Worm (Caenorhabditis elegans) whole organism, early embryonic: ENCODE measurements around the gene C05C10.3.

Experiments used
- B0310.2 ChIP-seq: sonication (generic microtip); optimal IDR thresholded peaks from 2 replicates; lab custom pipeline; 2016; ENCODE audit warnings: mild to moderate bottlenecking, missing genetic modification characterization, missing compliant biosample characterization
- aly-1 ChIP-seq: sonication (generic microtip); optimal IDR thresholded peaks from 2 replicates; lab custom pipeline; 2016; ENCODE audit warnings: missing genetic modification characterization, missing compliant biosample characterization
- ama-1 ChIP-seq: fragments of 150-350 bp; optimal IDR thresholded peaks from 2 replicates; lab custom pipeline; 2014
- ceh-36 ChIP-seq: sonication (generic microtip); optimal IDR thresholded peaks from 2 replicates; lab custom pipeline; 2016; ENCODE audit warnings: missing genetic modification characterization, inconsistent platforms, missing compliant biosample characterization
- ets-7 ChIP-seq: sonication (generic microtip); optimal IDR thresholded peaks from 2 replicates; lab custom pipeline; 2016; ENCODE audit warnings: missing genotype, missing genetic modification characterization, missing compliant biosample characterization
- flt-1 ChIP-seq: fragments of 200-800 bp; sonication (Bioruptor generic); IDR thresholded peaks from 2 replicates; pipeline ENCODE4 v1.3.6; 2022; ENCODE audit warnings: missing genetic modification characterization, missing compliant biosample characterization
- hmbx-1 ChIP-seq: sonication (generic microtip); optimal IDR thresholded peaks from 2 replicates; lab custom pipeline; 2016; ENCODE audit warnings: mild to moderate bottlenecking, missing genetic modification characterization, missing compliant biosample characterization
- hnd-1 ChIP-seq: sonication (generic microtip); optimal IDR thresholded peaks from 2 replicates; lab custom pipeline; 2016; ENCODE audit warnings: missing genetic modification characterization, missing compliant biosample characterization
- pes-1 ChIP-seq: fragments of 200-800 bp; sonication (Bioruptor generic); IDR thresholded peaks from 2 replicates; pipeline ENCODE4 v1.3.6; 2022; ENCODE audit warnings: missing genetic modification reagents, missing genetic modification characterization, missing compliant biosample characterization
- scrt-1 ChIP-seq: fragments of 200-800 bp; sonication (Bioruptor generic); IDR thresholded peaks from 2 replicates; pipeline ENCODE4 v1.3.6; 2022; ENCODE audit warnings: missing genetic modification characterization, missing compliant biosample characterization
- sea-1 ChIP-seq: fragments of 200-800 bp; sonication (Bioruptor generic); conservative IDR thresholded peaks from 2 replicates; pipeline ENCODE4 v1.3.6; 2022; ENCODE audit warnings: missing genetic modification characterization, missing compliant biosample characterization
- tbx-37 ChIP-seq: fragments of 200-800 bp; sonication (Bioruptor generic); conservative IDR thresholded peaks from 2 replicates; pipeline ENCODE4 v1.3.6; 2022; ENCODE audit warnings: missing genetic modification reagents, missing genetic modification characterization, missing compliant biosample characterization

DNA sequence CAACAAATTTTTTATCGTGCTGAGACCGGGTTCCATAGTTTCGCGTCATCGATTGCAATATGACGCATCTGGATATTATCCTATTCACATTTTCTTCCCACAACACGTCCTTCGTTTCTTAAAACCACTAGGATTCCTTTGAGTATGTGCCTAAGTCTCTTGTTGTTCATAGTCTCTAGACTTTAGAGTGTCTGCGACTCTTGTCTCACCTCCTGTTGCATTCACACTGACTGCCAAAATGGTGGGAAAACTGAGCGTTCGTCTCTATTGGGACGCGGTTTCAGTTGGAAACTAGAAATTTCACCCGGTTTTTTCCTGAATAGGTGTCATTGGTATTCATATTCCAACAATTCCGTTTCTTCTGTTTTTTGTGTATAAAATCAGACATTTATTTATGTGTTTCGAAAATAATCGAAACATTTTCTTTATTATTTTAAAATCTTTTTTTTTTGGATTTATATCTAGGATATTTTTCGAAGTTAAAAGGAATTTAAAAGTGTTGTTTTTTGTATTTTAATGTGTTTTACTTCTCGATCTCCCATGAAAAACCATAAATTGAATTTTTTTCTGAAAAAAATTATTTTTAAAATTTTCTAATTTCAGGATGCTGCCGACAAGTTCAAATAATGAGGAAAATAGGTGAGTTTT is 14.9 kb downstream of the C05C10.3 start, which contains the start of gene C05C10.2:
- TF ChIP-seq hmbx-1 (no peak), ama-1 (no peak), pes-1 (GFP tag; lab: Robert Waterston, UW) (no peak), scrt-1 (GFP tag; lab: Robert Waterston, UW) (no peak), flt-1 (no peak), aly-1 (tag; lab: Kevin White, UChicago) (no peak), hnd-1 (tag; lab: Kevin White, UChicago) (no peak), sea-1 (no peak), ceh-36 (tag; lab: Kevin White, UChicago) (no peak), ets-7 (no peak), B0310.2 (tag; lab: Kevin White, UChicago) (no peak), tbx-37 (GFP tag; lab: Robert Waterston, UW) (no peak)
